Fruit fly (Drosophila melanogaster): ENCODE results near the gene GstD6.

The GstD6 gene

dm6 chr3R:12401672-12402296 lies 24.9 kb downstream of the GstD6 start, which contains the start of gene DNAlig3:
Gene DNAlig3, minus strand, starts transcription at chr3R:12401839.
- TF ChIP-seq Dll (optimal IDR thresholded peaks at IDR 0.05) (no peak), EcR (GFP tag; optimal IDR thresholded peaks at IDR 0.05) (no peak), usp (GFP tag; optimal IDR thresholded peaks at IDR 0.05) (no peak), CG8478 (optimal IDR thresholded peaks at IDR 0.05) (no peak), psq (optimal IDR thresholded peaks at IDR 0.05) (no peak), pan (optimal IDR thresholded peaks at IDR 0.05) (no peak)

DNA sequence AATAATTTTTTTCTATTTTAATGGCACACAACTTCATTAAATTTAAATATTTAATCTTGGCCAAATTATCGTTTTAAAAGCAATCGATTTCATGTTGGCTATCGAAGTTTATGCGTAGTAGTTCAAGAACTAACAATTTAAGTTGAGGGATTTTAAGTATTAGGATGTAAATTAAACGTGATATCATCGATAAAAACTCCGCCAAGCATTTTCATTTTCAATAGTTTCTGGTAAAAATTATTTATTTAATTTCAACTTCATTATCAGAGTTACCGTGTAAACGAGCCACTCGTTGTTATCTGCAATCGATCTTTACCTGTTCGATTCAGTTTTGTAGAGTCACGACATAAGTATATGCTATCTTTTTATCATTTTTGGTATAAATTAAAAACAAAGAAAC lies 26.0 kb downstream of the GstD6 start:
- no peak for TF ChIP-seq CG8478 (optimal IDR thresholded peaks at IDR 0.05)
- TF ChIP-seq Dll (optimal IDR thresholded peaks at IDR 0.05) = no peak
- no peak for TF ChIP-seq psq (optimal IDR thresholded peaks at IDR 0.05)
- TF ChIP-seq pan (optimal IDR thresholded peaks at IDR 0.05) = no peak
- TF ChIP-seq EcR (GFP tag; optimal IDR thresholded peaks at IDR 0.05) = no peak
- TF ChIP-seq usp (GFP tag; optimal IDR thresholded peaks at IDR 0.05) = no peak

dm6 chr3R:12405134-12405533 lies 28.2 kb downstream of the GstD6 start:
- TF ChIP-seq Dll (optimal IDR thresholded peaks at IDR 0.05) = no peak
- TF ChIP-seq psq (optimal IDR thresholded peaks at IDR 0.05) = no peak
- TF ChIP-seq CG8478 (optimal IDR thresholded peaks at IDR 0.05) = no peak
- TF ChIP-seq usp (GFP tag; optimal IDR thresholded peaks at IDR 0.05) = no peak
- TF ChIP-seq EcR (GFP tag; optimal IDR thresholded peaks at IDR 0.05) = no peak
- no peak for TF ChIP-seq pan (optimal IDR thresholded peaks at IDR 0.05)

DNA sequence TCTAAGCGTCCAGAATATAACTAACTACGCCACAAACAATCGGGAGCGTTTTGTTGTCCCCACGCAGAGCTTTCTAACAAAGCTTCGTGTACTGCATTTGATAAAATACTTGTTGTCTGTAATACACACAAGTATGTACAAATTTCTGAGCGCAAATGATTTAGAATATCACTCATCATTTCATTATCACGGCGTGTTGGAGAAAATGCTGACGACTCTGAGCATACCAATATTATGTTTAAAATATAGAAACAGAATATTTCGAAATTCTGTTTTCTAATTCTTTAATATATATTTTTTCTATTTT lies 29.0 kb downstream of the GstD6 start, which contains the start of gene Cyp9f2:
Gene Cyp9f2, minus strand, starts transcription at position 101 of the 307 bp plus-strand sequence.
- no peak for TF ChIP-seq pan (optimal IDR thresholded peaks at IDR 0.05)
- TF ChIP-seq CG8478 (optimal IDR thresholded peaks at IDR 0.05) = no peak
- TF ChIP-seq psq (optimal IDR thresholded peaks at IDR 0.05) = no peak
- TF ChIP-seq Dll (optimal IDR thresholded peaks at IDR 0.05) = no peak
- no peak for TF ChIP-seq usp (GFP tag; optimal IDR thresholded peaks at IDR 0.05)
- no peak for TF ChIP-seq EcR (GFP tag; optimal IDR thresholded peaks at IDR 0.05)

DNA sequence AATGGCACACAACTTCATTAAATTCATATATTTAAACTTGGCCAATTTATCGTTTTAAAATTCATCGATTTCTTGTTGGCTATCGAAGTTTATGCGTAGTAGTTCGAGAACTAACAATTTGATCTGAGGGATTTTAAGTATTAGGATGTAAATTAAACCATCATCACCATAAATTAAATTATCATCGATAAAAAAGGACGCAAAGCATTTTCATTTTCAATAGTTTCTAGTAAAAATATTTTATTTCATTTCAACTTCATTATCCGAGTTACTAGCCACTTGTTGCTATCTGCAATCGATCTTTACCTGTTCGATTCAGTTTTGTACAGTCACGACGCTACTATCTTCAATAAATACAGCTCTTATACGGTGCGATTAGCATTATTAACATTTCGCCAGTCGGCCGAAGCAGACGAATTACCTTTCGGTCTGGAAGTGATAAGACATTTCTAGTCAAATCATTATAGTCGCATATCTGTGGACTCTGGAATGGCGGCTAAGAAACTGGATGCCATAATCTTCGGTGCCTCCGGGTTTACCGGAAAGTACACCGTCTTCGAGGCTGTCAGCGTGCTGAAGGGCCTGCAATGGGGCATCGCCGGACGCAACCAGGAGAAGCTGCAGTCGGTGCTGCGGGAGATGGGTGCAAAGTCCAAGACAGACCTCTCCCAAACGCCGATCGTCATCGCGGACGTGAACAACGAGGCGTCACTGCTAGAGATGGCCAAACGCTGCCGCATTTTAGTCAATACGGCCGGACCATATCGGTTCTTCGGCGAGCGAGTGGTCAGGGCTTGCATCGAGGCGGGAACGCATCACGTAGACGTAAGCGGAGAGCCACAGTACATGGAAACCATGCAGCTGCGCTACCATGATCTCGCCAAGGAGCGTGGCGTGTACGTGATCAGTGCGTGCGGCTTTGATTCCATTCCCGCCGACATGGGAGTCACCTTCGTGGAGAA lies 29.6 kb downstream of the GstD6 start, which contains the start of gene CG5167:
Gene CG5167, plus strand, starts transcription at position 298 of the 962 bp plus-strand sequence.
- TF ChIP-seq EcR (GFP tag; optimal IDR thresholded peaks at IDR 0.05) (no peak), Dll (optimal IDR thresholded peaks at IDR 0.05) (no peak), usp (GFP tag; optimal IDR thresholded peaks at IDR 0.05) (no peak), psq (optimal IDR thresholded peaks at IDR 0.05) (no peak), CG8478 (optimal IDR thresholded peaks at IDR 0.05) (no peak), pan (optimal IDR thresholded peaks at IDR 0.05) (no peak)

DNA sequence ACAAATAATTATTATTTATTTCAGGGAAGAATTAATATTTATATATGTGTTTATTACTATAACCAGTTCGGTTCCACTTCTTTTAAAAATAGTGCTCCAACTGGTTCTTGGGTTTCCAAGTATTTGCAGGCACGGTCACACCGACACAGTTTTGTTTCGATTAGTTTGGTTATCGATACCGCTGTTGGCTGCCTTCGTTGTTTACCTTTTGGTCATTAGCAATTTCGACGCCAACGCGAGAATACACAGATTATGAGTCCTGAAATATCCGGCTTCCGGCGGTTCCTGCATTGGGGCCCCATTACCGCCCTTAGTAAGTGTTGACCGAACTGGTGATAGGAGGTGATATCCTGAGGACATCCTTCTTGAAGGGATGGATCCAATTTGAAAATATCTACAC lies 31.2 kb downstream of the GstD6 start, which contains the start of gene CG5196:
Gene CG5196, plus strand, starts transcription at position 157 of the 400 bp plus-strand sequence.
- TF ChIP-seq Dll (optimal IDR thresholded peaks at IDR 0.05) = no peak
- no peak for TF ChIP-seq pan (optimal IDR thresholded peaks at IDR 0.05)
- TF ChIP-seq usp (GFP tag; optimal IDR thresholded peaks at IDR 0.05) = no peak
- TF ChIP-seq psq (optimal IDR thresholded peaks at IDR 0.05) = no peak
- TF ChIP-seq CG8478 (optimal IDR thresholded peaks at IDR 0.05) = no peak
- TF ChIP-seq EcR (GFP tag; optimal IDR thresholded peaks at IDR 0.05) = no peak

DNA sequence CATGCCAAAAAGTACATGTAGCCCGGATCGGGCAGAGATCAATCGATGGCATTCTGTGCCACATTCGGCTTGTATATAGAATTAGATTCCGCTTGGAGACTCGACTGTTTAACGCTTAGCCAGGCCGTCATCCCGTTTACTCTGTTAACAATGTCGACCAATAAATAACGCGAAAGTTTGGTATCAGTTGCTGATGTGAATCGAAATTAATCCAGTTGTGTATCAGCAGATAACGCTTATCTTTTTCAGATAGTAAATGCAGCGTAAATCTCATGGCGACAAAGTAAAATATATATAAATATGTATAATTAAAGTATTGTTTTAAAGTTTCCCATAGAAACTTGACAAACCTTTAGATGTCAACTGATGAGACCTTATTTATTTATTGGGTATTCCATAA lies 34.5 kb downstream of the GstD6 start:
- TF ChIP-seq EcR (GFP tag; optimal IDR thresholded peaks at IDR 0.05) = no peak
- no peak for TF ChIP-seq usp (GFP tag; optimal IDR thresholded peaks at IDR 0.05)

DNA sequence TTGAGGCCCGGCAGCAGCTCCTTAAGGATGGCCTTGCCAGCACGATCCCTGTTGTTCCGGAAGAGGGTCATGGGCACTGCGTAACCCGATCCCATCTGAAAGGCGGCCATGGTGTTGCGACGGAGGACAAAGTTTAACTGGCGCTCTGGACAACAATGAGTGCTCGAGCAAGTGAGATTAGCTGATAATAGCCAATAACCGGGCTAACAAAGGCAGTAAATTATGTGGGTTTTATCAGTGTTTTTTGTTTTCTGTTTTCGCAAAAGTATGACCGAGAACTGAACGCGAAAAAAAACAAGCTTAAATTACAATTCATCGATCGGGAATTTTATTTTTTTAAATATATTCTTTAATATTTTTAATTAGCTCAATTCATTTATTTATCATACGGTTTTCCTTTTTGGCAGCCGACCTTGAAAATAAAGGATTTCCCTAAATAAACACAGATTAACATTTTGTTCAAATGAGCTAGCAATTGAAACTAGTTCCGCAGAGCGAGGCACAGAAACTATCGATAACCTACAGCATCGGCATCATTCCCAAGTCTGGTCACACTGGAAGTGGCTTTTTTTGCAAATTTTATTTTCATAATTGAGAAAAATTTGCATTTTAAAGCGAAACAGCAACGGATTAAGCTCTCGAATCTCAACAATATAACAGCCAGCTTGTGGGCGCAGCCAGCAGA lies 36.5 kb downstream of the GstD6 start, which contains the start of the genes Dip-C and pps:
Gene Dip-C, minus strand, starts transcription at position 486 of the 685 bp plus-strand sequence.
Gene pps, plus strand, starts transcription at position 555 of the 685 bp plus-strand sequence.
- no peak for TF ChIP-seq EcR (GFP tag; optimal IDR thresholded peaks at IDR 0.05)
- no peak for TF ChIP-seq psq (optimal IDR thresholded peaks at IDR 0.05)
- TF ChIP-seq pan (optimal IDR thresholded peaks at IDR 0.05) = no peak
- TF ChIP-seq Dll (optimal IDR thresholded peaks at IDR 0.05) = no peak
- TF ChIP-seq usp (GFP tag; optimal IDR thresholded peaks at IDR 0.05) = no peak
- no peak for TF ChIP-seq CG8478 (optimal IDR thresholded peaks at IDR 0.05)

DNA sequence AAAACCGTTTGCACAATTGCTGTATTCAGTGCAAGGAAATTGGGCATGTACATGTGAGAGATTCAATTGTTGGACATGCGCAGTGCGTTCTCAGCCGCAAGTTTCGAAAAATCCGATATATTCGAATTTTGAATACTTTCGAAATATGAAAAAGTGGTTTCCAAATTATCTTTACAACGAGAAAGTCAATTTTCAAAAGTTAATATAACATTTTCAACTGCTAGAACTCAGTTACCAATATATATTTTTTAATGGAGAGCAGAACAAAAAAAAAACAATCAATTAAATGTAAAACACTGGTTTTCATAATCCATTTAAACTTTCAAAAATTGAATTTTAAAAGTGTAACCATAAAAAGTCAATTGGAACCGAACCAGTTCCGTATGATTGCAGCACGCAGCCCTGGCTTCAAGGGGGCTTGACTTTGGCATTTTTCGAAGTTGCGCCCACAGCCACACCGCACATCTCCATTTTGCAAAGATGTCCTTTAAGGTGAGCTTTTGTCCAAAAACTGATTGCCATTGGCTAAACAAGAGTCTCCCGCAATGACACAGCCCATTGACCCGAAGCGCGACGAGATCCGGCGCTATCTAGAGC lies 45.5 kb downstream of the GstD6 start, which contains the start of the genes Scgbeta and CG17202:
Gene Scgbeta, minus strand, starts transcription at position 51 of the 597 bp plus-strand sequence.
Gene CG17202, plus strand, starts transcription at position 390 of the 597 bp plus-strand sequence.
- TF ChIP-seq psq (optimal IDR thresholded peaks at IDR 0.05) = no peak
- TF ChIP-seq CG8478 (optimal IDR thresholded peaks at IDR 0.05) = no peak
- no peak for TF ChIP-seq EcR (GFP tag; optimal IDR thresholded peaks at IDR 0.05)
- TF ChIP-seq Dll (optimal IDR thresholded peaks at IDR 0.05) = no peak

DNA sequence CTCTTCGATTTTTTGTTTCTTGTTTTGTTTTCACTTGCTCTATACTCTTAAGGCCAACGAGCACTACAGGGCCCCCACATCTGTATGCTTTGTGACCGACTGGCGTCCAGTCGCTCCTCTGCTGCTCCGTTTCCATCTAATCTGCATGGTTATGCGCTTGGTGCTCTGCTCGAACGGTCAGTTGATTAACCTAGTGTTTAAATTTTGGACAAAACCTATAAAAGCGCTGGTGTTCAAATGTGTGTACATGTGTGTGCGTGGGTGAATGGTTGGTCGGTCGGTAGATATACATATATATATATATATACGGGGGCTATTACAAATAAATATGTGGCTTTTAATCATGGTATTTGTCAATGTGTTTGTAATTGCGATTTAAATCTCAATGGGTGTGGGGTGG lies 47.1 kb downstream of the GstD6 start:
- TF ChIP-seq psq (optimal IDR thresholded peaks at IDR 0.05) (no peak), CG8478 (optimal IDR thresholded peaks at IDR 0.05) (no peak), pan (optimal IDR thresholded peaks at IDR 0.05) (no peak), EcR (GFP tag; optimal IDR thresholded peaks at IDR 0.05) (no peak), usp (GFP tag; optimal IDR thresholded peaks at IDR 0.05) (no peak), Dll (optimal IDR thresholded peaks at IDR 0.05) (no peak)
